Fruit fly (Drosophila melanogaster): Measurements from ENCODE around the gene crol.

- TF ChIP-seq psq (optimal IDR thresholded peaks at IDR 0.05): no peak
- no peak for TF ChIP-seq usp (GFP tag; optimal IDR thresholded peaks at IDR 0.05)
Observed at dm6 chr2L:11806022-11806700, 3.1 kb downstream of the crol start.
